Worm (Caenorhabditis elegans) whole organism, L2 larva: ENCODE results near the gene set-16.

Source experiments
- C34F6.9 ChIP-seq: fragments of 150-350 bp; optimal IDR thresholded peaks from 2 replicates; lab custom pipeline; 2014; ENCODE audit warnings: missing biosample characterization, missing genetic modification characterization
- F13H6.1 ChIP-seq: sonication (generic microtip); optimal IDR thresholded peaks from 2 replicates; lab custom pipeline; 2016; ENCODE audit warnings: missing genetic modification characterization, missing compliant biosample characterization
- R02D3.7 ChIP-seq: fragments of 150-350 bp; optimal IDR thresholded peaks from 2 replicates; lab custom pipeline; 2014; ENCODE audit warnings: missing biosample characterization, missing genetic modification characterization
- Y55F3AM.14 ChIP-seq: fragments of 200-800 bp; sonication (Bioruptor generic); optimal IDR thresholded peaks from 2 replicates; lab custom pipeline; 2018; ENCODE audit warnings: mild to moderate bottlenecking, missing genetic modification characterization, missing compliant biosample characterization
- ZK546.5 ChIP-seq: sonication (generic microtip); optimal IDR thresholded peaks from 2 replicates; lab custom pipeline; 2017; ENCODE audit warnings: missing biosample characterization, missing genetic modification characterization
- alr-1 ChIP-seq: fragments of 150-350 bp; optimal IDR thresholded peaks from 2 replicates; lab custom pipeline; 2014; ENCODE audit warnings: missing biosample characterization, missing genetic modification characterization
- aly-2 ChIP-seq: fragments of 150-350 bp; optimal IDR thresholded peaks from 2 replicates; lab custom pipeline; 2014; ENCODE audit warnings: missing biosample characterization, missing genetic modification characterization
- ama-1 ChIP-seq: fragments of 150-350 bp; optimal IDR thresholded peaks from 2 replicates; lab custom pipeline; 2018; ENCODE audit warnings: inconsistent platforms
- blmp-1 ChIP-seq: sonication (generic microtip); optimal IDR thresholded peaks from 2 replicates; lab custom pipeline; 2017; ENCODE audit warnings: missing genetic modification characterization, mild to moderate bottlenecking, missing compliant biosample characterization, antibody characterized with exemption, moderate library complexity; ENCODE audit not compliant: insufficient read depth
- ceh-16 ChIP-seq: fragments of 150-350 bp; optimal IDR thresholded peaks from 2 replicates; lab custom pipeline; 2014; ENCODE audit warnings: missing biosample characterization, missing genetic modification characterization
- ceh-82 ChIP-seq: fragments of 150-350 bp; optimal IDR thresholded peaks from 2 replicates; lab custom pipeline; 2014; ENCODE audit warnings: missing biosample characterization, missing genetic modification characterization
- crh-2 ChIP-seq: sonication (generic microtip); optimal IDR thresholded peaks from 2 replicates; lab custom pipeline; 2017; ENCODE audit warnings: missing biosample characterization, missing genetic modification characterization
- dmd-4 ChIP-seq: sonication (generic microtip); optimal IDR thresholded peaks from 2 replicates; lab custom pipeline; 2017; ENCODE audit warnings: missing biosample characterization, missing genetic modification characterization
- egl-27 ChIP-seq: sonication (generic microtip); optimal IDR thresholded peaks from 3 replicates; lab custom pipeline; 2017; ENCODE audit warnings: missing biosample characterization, missing genetic modification reagents, missing genetic modification characterization
- elt-1 ChIP-seq: fragments of 150-350 bp; optimal IDR thresholded peaks from 2 replicates; lab custom pipeline; 2014; ENCODE audit warnings: missing biosample characterization, missing genetic modification characterization
- elt-3 ChIP-seq: sonication (generic microtip); optimal IDR thresholded peaks from 2 replicates; lab custom pipeline; 2017; ENCODE audit warnings: missing biosample characterization, missing genetic modification characterization
- fos-1 ChIP-seq: fragments of 150-350 bp; optimal IDR thresholded peaks from 2 replicates; lab custom pipeline; 2014; ENCODE audit warnings: missing biosample characterization, missing genetic modification characterization
- gmeb-1 ChIP-seq: fragments of 150-350 bp; optimal IDR thresholded peaks from 2 replicates; lab custom pipeline; 2014; ENCODE audit warnings: missing biosample characterization, missing genetic modification characterization
- lin-11 ChIP-seq: fragments of 150-350 bp; sonication (generic microtip); optimal IDR thresholded peaks from 2 replicates; lab custom pipeline; 2014; ENCODE audit warnings: missing biosample characterization, missing genetic modification characterization, inconsistent platforms, mixed read lengths
- lin-13 ChIP-seq: fragments of 150-350 bp; optimal IDR thresholded peaks from 2 replicates; lab custom pipeline; 2014; ENCODE audit warnings: missing biosample characterization, missing genetic modification reagents, missing genetic modification characterization
- lin-39 ChIP-seq: fragments of 150-350 bp; optimal IDR thresholded peaks from 2 replicates; lab custom pipeline; 2014; ENCODE audit warnings: missing biosample characterization, missing genetic modification reagents, missing genetic modification characterization
- lsy-2 ChIP-seq, 2 experiments: fragments of 150-350 bp in 1 of 2; sonication (generic microtip) in 1 of 2; optimal IDR thresholded peaks; 2 replicates each; lab custom pipeline; 2014 to 2017; ENCODE audit warnings: missing biosample characterization in 2 of 2, missing genetic modification characterization in 2 of 2
- mab-5 ChIP-seq: fragments of 150-350 bp; optimal IDR thresholded peaks from 2 replicates; lab custom pipeline; 2014; ENCODE audit warnings: missing biosample characterization, missing genetic modification characterization
- mbf-1 ChIP-seq: sonication (generic microtip); optimal IDR thresholded peaks from 2 replicates; lab custom pipeline; 2017; ENCODE audit warnings: missing biosample characterization, missing genetic modification characterization
- mdl-1 ChIP-seq, 2 experiments: fragments of 150-350 bp in 1 of 2; sonication (generic microtip) in 1 of 2; optimal IDR thresholded peaks; 2 replicates each; lab custom pipeline; 2017; ENCODE audit warnings: missing biosample characterization in 2 of 2, missing genetic modification characterization in 2 of 2
- nhr-10 ChIP-seq: sonication (generic microtip); optimal IDR thresholded peaks from 2 replicates; lab custom pipeline; 2017; ENCODE audit warnings: missing biosample characterization, missing genetic modification characterization
- nhr-11 ChIP-seq: fragments of 150-350 bp; optimal IDR thresholded peaks from 2 replicates; lab custom pipeline; 2014; ENCODE audit warnings: missing biosample characterization, missing genetic modification characterization
- nhr-12 ChIP-seq: fragments of 150-350 bp; optimal IDR thresholded peaks from 2 replicates; lab custom pipeline; 2014; ENCODE audit warnings: missing biosample characterization, missing genetic modification characterization
- nhr-129 ChIP-seq: fragments of 150-350 bp; optimal IDR thresholded peaks from 2 replicates; lab custom pipeline; 2014; ENCODE audit warnings: missing biosample characterization, missing genetic modification characterization
- nhr-21 ChIP-seq: fragments of 150-350 bp; optimal IDR thresholded peaks from 2 replicates; lab custom pipeline; 2014; ENCODE audit warnings: missing biosample characterization, missing genetic modification characterization
- nhr-23 ChIP-seq: fragments of 150-350 bp; optimal IDR thresholded peaks from 2 replicates; lab custom pipeline; 2014; ENCODE audit warnings: missing biosample characterization, missing genetic modification reagents, missing genetic modification characterization
- nhr-237 ChIP-seq: fragments of 150-350 bp; optimal IDR thresholded peaks from 2 replicates; lab custom pipeline; 2014; ENCODE audit warnings: missing biosample characterization, missing genetic modification characterization
- nhr-25 ChIP-seq: fragments of 150-350 bp; sonication (generic microtip); optimal IDR thresholded peaks from 3 replicates; lab custom pipeline; 2014; ENCODE audit warnings: missing biosample characterization, missing genetic modification characterization
- nhr-6 ChIP-seq: fragments of 150-350 bp; optimal IDR thresholded peaks from 2 replicates; lab custom pipeline; 2014; ENCODE audit warnings: missing biosample characterization, missing genetic modification characterization
- nhr-77 ChIP-seq: fragments of 150-350 bp; optimal IDR thresholded peaks from 2 replicates; lab custom pipeline; 2014; ENCODE audit warnings: missing biosample characterization, missing genetic modification characterization
- peb-1 ChIP-seq: fragments of 150-350 bp; optimal IDR thresholded peaks from 2 replicates; lab custom pipeline; 2014; ENCODE audit warnings: missing biosample characterization, missing genetic modification characterization
- sem-4 ChIP-seq: fragments of 150-350 bp; optimal IDR thresholded peaks from 2 replicates; lab custom pipeline; 2014; ENCODE audit warnings: missing biosample characterization, missing genetic modification reagents, missing genetic modification characterization
- skn-1 ChIP-seq: sonication (generic microtip); optimal IDR thresholded peaks from 2 replicates; lab custom pipeline; 2017; ENCODE audit warnings: missing biosample characterization, missing genetic modification characterization
- sma-3 ChIP-seq: sonication (generic microtip); optimal IDR thresholded peaks from 2 replicates; lab custom pipeline; 2016; ENCODE audit warnings: missing genetic modification reagents, missing genetic modification characterization, missing compliant biosample characterization
- sma-9 ChIP-seq, 2 experiments: fragments of 150-350 bp in 1 of 2; sonication (generic microtip) in 1 of 2; optimal IDR thresholded peaks; 2 replicates each; lab custom pipeline; 2014 to 2016; ENCODE audit warnings: missing genetic modification characterization in 2 of 2, mild to moderate bottlenecking in 1 of 2, missing biosample characterization in 1 of 2, missing compliant biosample characterization in 1 of 2, missing genetic modification reagents in 1 of 2, moderate library complexity in 1 of 2
- snpc-4 ChIP-seq: fragments of 150-350 bp; optimal IDR thresholded peaks from 2 replicates; lab custom pipeline; 2014; ENCODE audit warnings: missing biosample characterization, missing genetic modification characterization
- unc-39 ChIP-seq: fragments of 150-350 bp; optimal IDR thresholded peaks from 2 replicates; lab custom pipeline; 2014; ENCODE audit warnings: missing biosample characterization, missing genetic modification characterization
- unc-55 ChIP-seq: fragments of 150-350 bp; sonication (generic microtip); optimal IDR thresholded peaks from 3 replicates; lab custom pipeline; 2014; ENCODE audit warnings: missing biosample characterization, missing genetic modification reagents, missing genetic modification characterization
- unc-62 ChIP-seq: fragments of 150-350 bp; optimal IDR thresholded peaks from 2 replicates; lab custom pipeline; 2014; ENCODE audit warnings: missing biosample characterization, missing genetic modification reagents, missing genetic modification characterization
- zag-1 ChIP-seq: fragments of 150-350 bp; optimal IDR thresholded peaks from 2 replicates; lab custom pipeline; 2014; ENCODE audit warnings: missing biosample characterization, missing genetic modification characterization
- ztf-1 ChIP-seq: fragments of 200-800 bp; sonication (Bioruptor generic); conservative IDR thresholded peaks from 2 replicates; pipeline ENCODE4 v1.3.6; 2022; ENCODE audit warnings: missing genetic modification characterization, missing compliant biosample characterization
- ztf-11 ChIP-seq: sonication (generic microtip); optimal IDR thresholded peaks from 2 replicates; lab custom pipeline; 2017; ENCODE audit warnings: missing biosample characterization, missing genetic modification characterization
- ztf-4 ChIP-seq: fragments of 150-350 bp; optimal IDR thresholded peaks from 2 replicates; lab custom pipeline; 2014; ENCODE audit warnings: missing biosample characterization, missing genetic modification characterization

The set-16 gene

ce11 chrIII:13643534-13643933, at the start of gene set-16, which contains the start of gene drr-2:
Gene set-16 (plus strand): TSS chrIII:13643916.
Gene drr-2 (minus strand): TSS chrIII:13643570.
- TF ChIP-seq crh-2 (tag; lab: Kevin White, UChicago) (peak; percentile 99), mbf-1 (tag; lab: Kevin White, UChicago) (no peak), nhr-23 (tag; lab: Kevin White, UChicago) (no peak), nhr-237 (tag; lab: Kevin White, UChicago) (peak; percentile 92), sem-4 (peak; percentile 97), nhr-77 (tag; lab: Kevin White, UChicago) (peak; percentile 93), zag-1 (tag; lab: Kevin White, UChicago) (peak; percentile 97), ceh-16 (tag; lab: Kevin White, UChicago) (peak; percentile 97), snpc-4 (tag; lab: Kevin White, UChicago) (peak; percentile 90), skn-1 (tag; lab: Kevin White, UChicago) (peak; percentile 84), nhr-11 (peak; percentile 28), alr-1 (tag; lab: Kevin White, UChicago) (no peak), nhr-6 (peak; percentile 95), sma-3 (GFP tag; lab: Kevin White, UChicago) (peak; percentile 100), ceh-82 (peak; percentile 93), dmd-4 (tag; lab: Kevin White, UChicago) (peak; percentile 36), gmeb-1 (tag; lab: Kevin White, UChicago) (peak; percentile 96), nhr-10 (peak; percentile 94), ztf-4 (tag; lab: Kevin White, UChicago) (peak; percentile 97), nhr-25 (tag; lab: Kevin White, UChicago) (peak; percentile 99), nhr-21 (tag; lab: Kevin White, UChicago) (peak; percentile 99), aly-2 (tag; lab: Kevin White, UChicago) (no peak), unc-39 (tag; lab: Kevin White, UChicago) (no peak), lin-11 (peak; percentile 99), fos-1 (tag; lab: Kevin White, UChicago) (peak; percentile 98), mab-5 (peak; percentile 98), unc-55 (GFP tag; lab: Kevin White, UChicago) (peak; percentile 99), ztf-11 (tag; lab: Kevin White, UChicago) (peak; percentile 52), peb-1 (tag; lab: Kevin White, UChicago) (no peak), nhr-12 (tag; lab: Kevin White, UChicago) (peak; percentile 61), blmp-1 (tag; lab: Kevin White, UChicago) (peak; percentile 90), sma-9 (GFP tag; optimal IDR thresholded peaks at IDR 0.05; lab: Kevin White, UChicago) (peak; percentile 97), sma-9 (tag; optimal IDR thresholded peaks at IDR 0.05; lab: Kevin White, UChicago) (no peak), ZK546.5 (peak; percentile 89), elt-3 (tag; lab: Kevin White, UChicago) (no peak), lsy-2 (tag; optimal IDR thresholded peaks at IDR 0.05; lab: Kevin White, UChicago) (peak; percentile 96 to 98), Y55F3AM.14 (GFP tag; lab: Kevin White, UChicago) (peak; percentile 96), C34F6.9 (tag; lab: Kevin White, UChicago) (peak; percentile 100), F13H6.1 (tag; lab: Kevin White, UChicago) (peak; percentile 99), lin-13 (GFP tag; lab: Kevin White, UChicago) (peak; percentile 99), mdl-1 (tag; optimal IDR thresholded peaks at IDR 0.05; lab: Kevin White, UChicago) (peak; percentile 33 to 82), ama-1 (lab: Kevin White, UChicago) (peak; percentile 68), nhr-129 (peak; percentile 95), R02D3.7 (tag; lab: Kevin White, UChicago) (peak; percentile 79), ztf-1 (no peak), elt-1 (tag; lab: Kevin White, UChicago) (peak; percentile 36), lin-39 (tag; lab: Kevin White, UChicago) (peak; percentile 39), egl-27 (peak; percentile 98), unc-62 (GFP tag; lab: Kevin White, UChicago) (peak; percentile 88)
